Worm (Caenorhabditis elegans) whole organism, L1 larva: ENCODE measurements around the gene rpn-12.

Experiments
- C34B4.2 ChIP-seq: sonication (generic microtip); optimal IDR thresholded peaks from 2 replicates; lab custom pipeline; 2017; ENCODE audit warnings: mild to moderate bottlenecking, missing genetic modification characterization, missing compliant biosample characterization
- ama-1 ChIP-seq: fragments of 150-350 bp; optimal IDR thresholded peaks from 2 replicates; lab custom pipeline; 2014
- blmp-1 ChIP-seq: fragments of 150-350 bp; optimal IDR thresholded peaks from 2 replicates; lab custom pipeline; 2014; ENCODE audit warnings: missing biosample characterization, missing genetic modification characterization
- ceh-63 ChIP-seq: fragments of 200-800 bp; sonication (Bioruptor generic); optimal IDR thresholded peaks from 2 replicates; lab custom pipeline; 2018; ENCODE audit warnings: mild to moderate bottlenecking, missing genetic modification characterization, missing compliant biosample characterization
- ceh-8 ChIP-seq: fragments of 200-800 bp; sonication (Bioruptor generic); optimal IDR thresholded peaks from 2 replicates; lab custom pipeline; 2018; ENCODE audit warnings: mild to moderate bottlenecking, missing genetic modification characterization, moderate library complexity, missing compliant biosample characterization
- ceh-90 ChIP-seq: sonication (generic microtip); optimal IDR thresholded peaks from 2 replicates; lab custom pipeline; 2016; ENCODE audit warnings: missing genetic modification characterization, missing compliant biosample characterization
- ces-1 ChIP-seq: fragments of 150-350 bp; optimal IDR thresholded peaks from 2 replicates; lab custom pipeline; 2014; ENCODE audit warnings: missing biosample characterization, missing genetic modification reagents, missing genetic modification characterization
- dpl-1 ChIP-seq, 3 experiments: fragments of 150-350 bp in 2 of 3; sonication (generic microtip) in 1 of 3; optimal IDR thresholded peaks; 2 replicates each; lab custom pipeline; 2014 to 2017; ENCODE audit warnings: missing biosample characterization in 3 of 3, missing genetic modification characterization in 3 of 3, missing genetic modification reagents in 3 of 3
- dsc-1 ChIP-seq: sonication (generic microtip); optimal IDR thresholded peaks from 2 replicates; lab custom pipeline; 2016; ENCODE audit warnings: mild to moderate bottlenecking, missing genetic modification characterization, missing compliant biosample characterization
- efl-1 ChIP-seq, 4 experiments: fragments of 150-350 bp; optimal IDR thresholded peaks in 3 of 4; peaks in 1 of 4; 1 replicate in 1 of 4; 2 replicates in 3 of 4; lab custom pipeline; 2014; ENCODE audit warnings: missing biosample characterization in 2 of 4, missing genetic modification characterization in 2 of 4, missing genetic modification reagents in 2 of 4
- egl-13 ChIP-seq: sonication (generic microtip); optimal IDR thresholded peaks from 2 replicates; lab custom pipeline; 2016; ENCODE audit warnings: missing genotype, missing genetic modification reagents, missing genetic modification characterization, missing compliant biosample characterization
- elt-2 ChIP-seq: sonication (generic microtip); optimal IDR thresholded peaks from 2 replicates; lab custom pipeline; 2016; ENCODE audit warnings: missing genetic modification characterization, mild to moderate bottlenecking, inconsistent platforms, missing compliant biosample characterization, missing genetic modification reagents
- elt-3 ChIP-seq, 6 experiments: fragments of 150-350 bp in 1 of 6; sonication (generic microtip); optimal IDR thresholded peaks; 2 replicates each; lab custom pipeline; 2017 to 2018; ENCODE audit warnings: missing biosample characterization in 6 of 6, missing genetic modification characterization in 6 of 6, inconsistent platforms in 1 of 6
- fkh-10 ChIP-seq: sonication (generic microtip); optimal IDR thresholded peaks from 2 replicates; lab custom pipeline; 2017; ENCODE audit warnings: missing biosample characterization, missing genetic modification reagents, missing genetic modification characterization
- fkh-4 ChIP-seq: sonication (generic microtip); optimal IDR thresholded peaks from 2 replicates; lab custom pipeline; 2016; ENCODE audit warnings: missing compliant biosample characterization, missing genetic modification characterization, borderline replicate concordance
- grh-1 ChIP-seq: fragments of 200-800 bp; sonication (Bioruptor generic); IDR thresholded peaks from 2 replicates; pipeline ENCODE4 v1.3.6; 2022; ENCODE audit warnings: missing genetic modification reagents, missing genetic modification characterization, missing compliant biosample characterization
- hlh-4 ChIP-seq: sonication (generic microtip); optimal IDR thresholded peaks from 2 replicates; lab custom pipeline; 2016; ENCODE audit warnings: mild to moderate bottlenecking, missing genetic modification characterization, missing compliant biosample characterization
- lin-13 ChIP-seq: fragments of 150-350 bp; optimal IDR thresholded peaks from 2 replicates; lab custom pipeline; 2014; ENCODE audit warnings: missing biosample characterization, missing genetic modification reagents, missing genetic modification characterization
- lin-14 ChIP-seq: fragments of 200-800 bp; sonication (Bioruptor generic); optimal IDR thresholded peaks from 2 replicates; lab custom pipeline; 2018; ENCODE audit warnings: mild to moderate bottlenecking, missing genetic modification characterization, moderate library complexity, missing compliant biosample characterization
- lin-15B ChIP-seq: fragments of 150-350 bp; sonication (generic microtip); optimal IDR thresholded peaks from 3 replicates; lab custom pipeline; 2014; ENCODE audit warnings: missing biosample characterization, missing genetic modification characterization
- lin-35 ChIP-seq, 2 experiments: fragments of 150-350 bp; optimal IDR thresholded peaks; 2 replicates each; lab custom pipeline; 2014; ENCODE audit warnings: missing biosample characterization in 2 of 2, missing genetic modification characterization in 2 of 2, missing genetic modification reagents in 2 of 2
- lin-39 ChIP-seq: fragments of 150-350 bp; optimal IDR thresholded peaks from 2 replicates; lab custom pipeline; 2014; ENCODE audit warnings: missing biosample characterization, missing genetic modification reagents, missing genetic modification characterization
- lir-3 ChIP-seq: sonication (generic microtip); optimal IDR thresholded peaks from 2 replicates; lab custom pipeline; 2016; ENCODE audit warnings: mild to moderate bottlenecking, missing genetic modification characterization, moderate library complexity, missing compliant biosample characterization; ENCODE audit not compliant: poor library complexity
- lsy-2 ChIP-seq, 2 experiments: fragments of 150-350 bp; optimal IDR thresholded peaks; 2 replicates each; lab custom pipeline; 2014; ENCODE audit warnings: missing biosample characterization in 2 of 2, missing genetic modification characterization in 2 of 2
- mab-9 ChIP-seq: fragments of 200-800 bp; sonication (Bioruptor generic); IDR thresholded peaks from 2 replicates; pipeline ENCODE4 v1.3.6; 2022; ENCODE audit warnings: missing genetic modification reagents, missing genetic modification characterization, missing compliant biosample characterization
- mdl-1 ChIP-seq, 2 experiments: fragments of 150-350 bp; optimal IDR thresholded peaks; 2 replicates each; lab custom pipeline; 2014 to 2017; ENCODE audit warnings: missing biosample characterization in 2 of 2, missing genetic modification characterization in 2 of 2, inconsistent platforms in 1 of 2
- mef-2 ChIP-seq: fragments of 150-350 bp; optimal IDR thresholded peaks from 2 replicates; lab custom pipeline; 2014; ENCODE audit warnings: missing biosample characterization, missing genetic modification characterization
- mep-1 ChIP-seq: fragments of 150-350 bp; optimal IDR thresholded peaks from 2 replicates; lab custom pipeline; 2014; ENCODE audit warnings: missing biosample characterization, missing genetic modification characterization
- nhr-11 ChIP-seq: fragments of 150-350 bp; optimal IDR thresholded peaks from 2 replicates; lab custom pipeline; 2014; ENCODE audit warnings: missing biosample characterization, missing genetic modification characterization
- nhr-19 ChIP-seq: fragments of 200-800 bp; sonication (Bioruptor generic); conservative IDR thresholded peaks from 2 replicates; pipeline ENCODE4 v1.3.6; 2022; ENCODE audit warnings: missing genetic modification characterization, missing compliant biosample characterization
- nhr-20 ChIP-seq: sonication (generic microtip); optimal IDR thresholded peaks from 2 replicates; lab custom pipeline; 2016; ENCODE audit warnings: mild to moderate bottlenecking, missing genetic modification characterization, missing compliant biosample characterization
- nhr-28 ChIP-seq: fragments of 150-350 bp; optimal IDR thresholded peaks from 2 replicates; lab custom pipeline; 2014; ENCODE audit warnings: missing biosample characterization, missing genetic modification characterization
- nhr-47 ChIP-seq: sonication (generic microtip); optimal IDR thresholded peaks from 2 replicates; lab custom pipeline; 2016; ENCODE audit warnings: mild to moderate bottlenecking, missing genetic modification characterization, moderate library complexity, missing compliant biosample characterization
- nhr-77 ChIP-seq: fragments of 150-350 bp; optimal IDR thresholded peaks from 2 replicates; lab custom pipeline; 2014; ENCODE audit warnings: missing biosample characterization, missing genetic modification characterization
- pqm-1 ChIP-seq: sonication (generic microtip); optimal IDR thresholded peaks from 3 replicates; lab custom pipeline; 2017; ENCODE audit warnings: missing biosample characterization, missing genetic modification characterization
- sup-37 ChIP-seq: fragments of 200-800 bp; sonication (Bioruptor generic); optimal IDR thresholded peaks from 2 replicates; lab custom pipeline; 2018; ENCODE audit warnings: mild to moderate bottlenecking, missing genetic modification characterization, missing compliant biosample characterization
- swsn-7 ChIP-seq: sonication (generic microtip); optimal IDR thresholded peaks from 2 replicates; lab custom pipeline; 2016; ENCODE audit warnings: missing genetic modification characterization, missing compliant biosample characterization
- tbx-2 ChIP-seq: sonication (generic microtip); optimal IDR thresholded peaks from 2 replicates; lab custom pipeline; 2016; ENCODE audit warnings: missing genetic modification characterization, missing compliant biosample characterization
- unc-130 ChIP-seq: fragments of 150-350 bp; optimal IDR thresholded peaks from 2 replicates; lab custom pipeline; 2017; ENCODE audit warnings: missing biosample characterization, missing genetic modification characterization, inconsistent platforms
- unc-30 ChIP-seq: sonication (generic microtip); optimal IDR thresholded peaks from 2 replicates; lab custom pipeline; 2017; ENCODE audit warnings: missing biosample characterization, missing genetic modification characterization
- unc-62 ChIP-seq: fragments of 150-350 bp; optimal IDR thresholded peaks from 2 replicates; lab custom pipeline; 2014; ENCODE audit warnings: missing biosample characterization, missing genetic modification reagents, missing genetic modification characterization
- unc-86 ChIP-seq: sonication (generic microtip); optimal IDR thresholded peaks from 2 replicates; lab custom pipeline; 2016; ENCODE audit warnings: missing genetic modification characterization, missing compliant biosample characterization
- unc-98 ChIP-seq: fragments of 200-800 bp; sonication (Bioruptor generic); IDR thresholded peaks from 2 replicates; pipeline ENCODE4 v1.3.6; 2022; ENCODE audit warnings: missing genetic modification characterization, missing compliant biosample characterization
- vab-15 ChIP-seq: sonication (generic microtip); optimal IDR thresholded peaks from 2 replicates; lab custom pipeline; 2017; ENCODE audit warnings: missing genotype, mild to moderate bottlenecking, missing genetic modification characterization, missing compliant biosample characterization
- xbp-1 ChIP-seq: sonication (generic microtip); optimal IDR thresholded peaks from 2 replicates; lab custom pipeline; 2016; ENCODE audit warnings: missing genetic modification characterization, missing compliant biosample characterization
- zag-1 ChIP-seq: fragments of 150-350 bp; optimal IDR thresholded peaks from 2 replicates; lab custom pipeline; 2014; ENCODE audit warnings: missing biosample characterization, missing genetic modification characterization
- zip-4 ChIP-seq: fragments of 200-800 bp; sonication (Bioruptor generic); optimal IDR thresholded peaks from 2 replicates; lab custom pipeline; 2018; ENCODE audit warnings: mild to moderate bottlenecking, missing genetic modification characterization, moderate library complexity, missing compliant biosample characterization
- ztf-11 ChIP-seq, 2 experiments: sonication (generic microtip); optimal IDR thresholded peaks; 2 replicates each; lab custom pipeline; 2016 to 2017; ENCODE audit warnings: missing genetic modification characterization in 2 of 2, missing biosample characterization in 1 of 2, missing compliant biosample characterization in 1 of 2

Gene rpn-12

DNA sequence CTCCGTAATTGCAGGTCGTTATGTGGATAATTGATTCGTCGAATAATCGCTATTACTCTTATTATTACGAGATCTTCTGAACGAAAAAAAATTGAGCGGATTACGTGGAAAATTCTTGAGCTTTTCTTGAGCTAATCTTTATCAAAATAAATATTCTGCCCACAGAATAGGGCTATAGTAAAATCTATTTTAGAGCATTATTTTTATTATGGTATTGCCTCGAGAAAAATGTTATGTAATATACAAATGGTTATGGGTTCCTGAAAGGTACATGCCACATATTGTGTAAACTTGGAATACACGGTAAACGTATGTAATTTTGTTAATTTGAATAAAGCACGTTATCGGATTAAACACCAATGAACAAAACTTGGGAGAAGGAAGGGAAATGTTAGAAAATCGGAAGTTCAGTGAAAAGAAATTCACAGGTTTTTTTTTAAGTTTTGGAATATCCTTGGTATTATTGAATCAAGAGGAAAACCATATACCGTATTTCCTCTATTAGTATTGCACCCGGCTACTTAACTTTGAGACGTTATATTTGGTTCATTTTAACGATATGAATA is 15.7 kb upstream of the rpn-12 start (continued):
- TF ChIP-seq zip-4 (peak; percentile 24), nhr-28 (tag; lab: Kevin White, UChicago) (no peak), lin-15B (tag; lab: Kevin White, UChicago) (no peak), C34B4.2 (tag; lab: Kevin White, UChicago) (no peak), egl-13 (peak; percentile 40), lin-13 (GFP tag; lab: Kevin White, UChicago) (no peak), lin-14 (GFP tag; lab: Kevin White, UChicago) (no peak), elt-2 (tag; lab: Kevin White, UChicago) (peak; percentile 30), nhr-11 (tag; lab: Kevin White, UChicago) (peak; percentile 32), mab-9 (GFP tag; lab: Robert Waterston, UW) (no peak), unc-30 (no peak), zag-1 (tag; lab: Kevin White, UChicago) (no peak), fkh-10 (GFP tag; lab: Kevin White, UChicago) (no peak), unc-86 (tag; lab: Kevin White, UChicago) (peak; percentile 44), unc-98 (no peak), vab-15 (no peak), lir-3 (peak; percentile 33), nhr-47 (tag; lab: Kevin White, UChicago) (peak; percentile 48), sup-37 (GFP tag; lab: Kevin White, UChicago) (no peak), pqm-1 (tag; lab: Kevin White, UChicago) (no peak), ama-1 (lab: Kevin White, UChicago) (peak; percentile 79), nhr-19 (peak; percentile 28), swsn-7 (tag; lab: Kevin White, UChicago) (peak; percentile 17), dsc-1 (peak; percentile 72), nhr-77 (peak; percentile 5), fkh-4 (tag; lab: Kevin White, UChicago) (no peak), elt-3 (tag; optimal IDR thresholded peaks at IDR 0.05; lab: Kevin White, UChicago) (no peak), ces-1 (GFP tag; lab: Kevin White, UChicago) (no peak), ceh-90 (tag; lab: Kevin White, UChicago) (no peak), ztf-11 (tag; optimal IDR thresholded peaks at IDR 0.05; lab: Kevin White, UChicago) (peak in 1 of 2 experiments; percentile 35), lin-39 (tag; lab: Kevin White, UChicago) (peak; percentile 31)

DNA sequence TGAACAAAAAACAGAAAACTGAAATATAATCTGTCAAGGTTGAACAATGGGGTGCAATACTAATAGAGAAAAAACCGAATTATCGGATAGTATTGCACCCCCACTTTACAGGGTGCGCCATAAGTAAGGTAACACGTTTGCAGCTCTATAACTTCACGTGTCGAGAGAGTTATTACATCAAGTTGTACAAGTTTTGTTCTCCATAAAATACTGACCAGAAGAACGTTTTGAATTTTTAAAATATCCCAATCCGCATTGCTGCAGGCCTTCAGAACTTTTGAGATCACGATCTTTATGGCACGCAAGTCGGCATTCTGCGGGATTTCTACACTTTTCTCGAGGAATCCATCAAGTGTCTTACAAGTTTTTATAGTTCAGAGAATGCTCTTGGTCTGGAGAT is 15.1 kb upstream of the rpn-12 start:
- TF ChIP-seq sup-37 (GFP tag; lab: Kevin White, UChicago) (no peak), efl-1 (optimal IDR thresholded peaks at IDR 0.05; lab: Kevin White, UChicago) (no peak), efl-1 (GFP tag; optimal IDR thresholded peaks at IDR 0.05 in 1 of 2; lab: Kevin White, UChicago) (peak in 1 of 2 experiments; percentile 58)
- TF ChIP-seq, all 84 proteins: peak for 1

DNA sequence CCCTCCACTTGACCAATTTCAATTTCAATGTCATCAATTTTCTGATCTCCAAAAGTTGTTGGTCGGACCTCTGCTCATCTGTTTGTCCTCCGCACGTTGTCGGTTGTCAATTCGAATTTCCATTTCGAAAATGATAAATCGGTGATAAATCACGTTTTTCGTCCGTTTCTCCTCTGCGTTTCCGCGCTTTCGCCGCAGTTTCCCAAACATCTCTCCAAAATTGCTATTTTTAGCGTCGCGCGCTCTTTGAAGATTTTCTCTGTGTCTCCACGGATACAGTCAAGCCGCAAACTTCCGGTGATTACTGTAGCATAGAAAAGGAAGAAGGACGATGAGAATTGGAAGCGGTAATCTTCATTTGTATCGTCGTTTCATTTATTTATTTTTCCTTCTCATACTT is 10.9 kb upstream of the rpn-12 start:
- TF ChIP-seq zag-1 (tag; lab: Kevin White, UChicago) (no peak), tbx-2 (tag; lab: Kevin White, UChicago) (peak; percentile 80), lin-13 (GFP tag; lab: Kevin White, UChicago) (no peak), mdl-1 (tag; optimal IDR thresholded peaks at IDR 0.05; lab: Kevin White, UChicago) (peak in 1 of 2 experiments; percentile 73), mab-9 (GFP tag; lab: Robert Waterston, UW) (no peak), hlh-4 (tag; lab: Kevin White, UChicago) (no peak), blmp-1 (tag; lab: Kevin White, UChicago) (peak; percentile 84), lin-35 (GFP tag; optimal IDR thresholded peaks at IDR 0.05; lab: Kevin White, UChicago) (peak in 1 of 2 experiments; percentile 61), ceh-63 (GFP tag; lab: Kevin White, UChicago) (no peak), lsy-2 (tag; optimal IDR thresholded peaks at IDR 0.05; lab: Kevin White, UChicago) (peak; percentile 39 to 85), xbp-1 (tag; lab: Kevin White, UChicago) (no peak), elt-3 (tag; optimal IDR thresholded peaks at IDR 0.05; lab: Kevin White, UChicago) (peak in 3 of 6 experiments; percentile 26 to 60 (median 59)), nhr-19 (peak; percentile 49), lin-14 (GFP tag; lab: Kevin White, UChicago) (peak; percentile 71), lin-15B (tag; lab: Kevin White, UChicago) (no peak), mep-1 (no peak), nhr-28 (tag; lab: Kevin White, UChicago) (no peak), nhr-20 (peak; percentile 81), unc-130 (peak; percentile 57), grh-1 (peak; percentile 59), ceh-8 (GFP tag; lab: Kevin White, UChicago) (no peak), mef-2 (no peak), sup-37 (GFP tag; lab: Kevin White, UChicago) (no peak), dpl-1 (GFP tag; optimal IDR thresholded peaks at IDR 0.05; lab: Kevin White, UChicago) (peak in 1 of 3 experiments; percentile 2), unc-62 (GFP tag; lab: Kevin White, UChicago) (peak; percentile 3)
